Worm (Caenorhabditis elegans) whole organism, late embryonic: ENCODE results near the gene eol-1.
A peak's percentile ranks its signal among the peaks of the same experiment; 100 is the strongest.

ENCODE experiments used
- C08G9.2 ChIP-seq: sonication (generic microtip); optimal IDR thresholded peaks from 2 replicates; lab custom pipeline; 2016; ENCODE audit warnings: mild to moderate bottlenecking, missing genetic modification characterization, moderate library complexity, missing compliant biosample characterization
- K02D7.2 ChIP-seq: sonication (generic microtip); optimal IDR thresholded peaks from 2 replicates; lab custom pipeline; 2017; ENCODE audit warnings: mild to moderate bottlenecking, missing genetic modification characterization, missing compliant biosample characterization
- Y22D7AL.16 ChIP-seq: sonication (generic microtip); optimal IDR thresholded peaks from 2 replicates; lab custom pipeline; 2016; ENCODE audit warnings: missing genetic modification characterization, missing compliant biosample characterization
- ahr-1 ChIP-seq: sonication (generic microtip); optimal IDR thresholded peaks from 2 replicates; lab custom pipeline; 2016; ENCODE audit warnings: missing genetic modification characterization, missing compliant biosample characterization
- ama-1 ChIP-seq: fragments of 150-350 bp; optimal IDR thresholded peaks from 2 replicates; lab custom pipeline; 2014
- ceh-14 ChIP-seq: sonication (generic microtip); optimal IDR thresholded peaks from 2 replicates; lab custom pipeline; 2016; ENCODE audit warnings: missing genotype, missing genetic modification characterization, missing compliant biosample characterization
- ceh-22 ChIP-seq: sonication (generic microtip); optimal IDR thresholded peaks from 2 replicates; lab custom pipeline; 2017; ENCODE audit warnings: missing biosample characterization, missing genetic modification characterization
- ceh-24 ChIP-seq: sonication (generic microtip); optimal IDR thresholded peaks from 2 replicates; lab custom pipeline; 2016; ENCODE audit warnings: mild to moderate bottlenecking, missing genetic modification characterization, missing compliant biosample characterization
- ceh-30 ChIP-seq: fragments of 150-350 bp; optimal IDR thresholded peaks from 2 replicates; lab custom pipeline; 2014; ENCODE audit warnings: missing biosample characterization, missing genetic modification characterization
- ceh-31 ChIP-seq: sonication (generic microtip); optimal IDR thresholded peaks from 2 replicates; lab custom pipeline; 2016; ENCODE audit warnings: missing genetic modification characterization, missing compliant biosample characterization
- ceh-45 ChIP-seq: fragments of 200-800 bp; sonication (Bioruptor generic); IDR thresholded peaks from 2 replicates; pipeline ENCODE4 v1.3.6; 2022; ENCODE audit warnings: missing genetic modification reagents, missing genetic modification characterization, missing compliant biosample characterization
- ceh-48 ChIP-seq: sonication (generic microtip); optimal IDR thresholded peaks from 2 replicates; lab custom pipeline; 2016; ENCODE audit warnings: missing genetic modification characterization, inconsistent platforms, missing compliant biosample characterization
- che-1 ChIP-seq: sonication (generic microtip); optimal IDR thresholded peaks from 2 replicates; lab custom pipeline; 2016; ENCODE audit warnings: mild to moderate bottlenecking, missing genetic modification characterization, missing compliant biosample characterization
- dmd-4 ChIP-seq: sonication (generic microtip); optimal IDR thresholded peaks from 2 replicates; lab custom pipeline; 2016; ENCODE audit warnings: borderline replicate concordance, missing genetic modification characterization, missing compliant biosample characterization
- dve-1 ChIP-seq: sonication (generic microtip); optimal IDR thresholded peaks from 2 replicates; lab custom pipeline; 2017; ENCODE audit warnings: antibody characterized with exemption, mild to moderate bottlenecking, missing genetic modification characterization, missing compliant biosample characterization
- elt-2 ChIP-seq: sonication (generic microtip); optimal IDR thresholded peaks from 2 replicates; lab custom pipeline; 2016; ENCODE audit warnings: missing genetic modification reagents, missing genetic modification characterization, missing compliant biosample characterization
- fkh-10 ChIP-seq: fragments of 150-350 bp; optimal IDR thresholded peaks from 2 replicates; lab custom pipeline; 2014; ENCODE audit warnings: missing biosample characterization, missing genetic modification reagents, missing genetic modification characterization
- fkh-6 ChIP-seq: sonication (generic microtip); optimal IDR thresholded peaks from 2 replicates; lab custom pipeline; 2016; ENCODE audit warnings: missing genetic modification characterization, missing compliant biosample characterization
- gmeb-2 ChIP-seq: sonication (generic microtip); optimal IDR thresholded peaks from 2 replicates; lab custom pipeline; 2016; ENCODE audit warnings: missing genetic modification characterization, inconsistent platforms, missing compliant biosample characterization
- hlh-13 ChIP-seq: fragments of 200-800 bp; sonication (Bioruptor generic); optimal IDR thresholded peaks from 2 replicates; lab custom pipeline; 2018; ENCODE audit warnings: mild to moderate bottlenecking, missing genetic modification characterization, missing compliant biosample characterization
- hlh-6 ChIP-seq: sonication (generic microtip); optimal IDR thresholded peaks from 2 replicates; lab custom pipeline; 2016; ENCODE audit warnings: missing genotype, missing genetic modification characterization, missing compliant biosample characterization
- hlh-8 ChIP-seq: sonication (generic microtip); optimal IDR thresholded peaks from 2 replicates; lab custom pipeline; 2016; ENCODE audit warnings: missing genotype, missing genetic modification characterization, missing compliant biosample characterization
- mec-3 ChIP-seq: sonication (generic microtip); optimal IDR thresholded peaks from 2 replicates; lab custom pipeline; 2016; ENCODE audit warnings: borderline replicate concordance, missing genetic modification characterization, missing compliant biosample characterization
- nfya-1 ChIP-seq: sonication (generic microtip); optimal IDR thresholded peaks from 2 replicates; lab custom pipeline; 2017; ENCODE audit warnings: missing genetic modification characterization, mild to moderate bottlenecking, missing compliant biosample characterization, antibody characterized with exemption, moderate library complexity
- nhr-232 ChIP-seq: sonication (generic microtip); optimal IDR thresholded peaks from 2 replicates; lab custom pipeline; 2016; ENCODE audit warnings: missing genetic modification characterization, missing compliant biosample characterization
- pag-3 ChIP-seq: sonication (generic microtip); optimal IDR thresholded peaks from 2 replicates; lab custom pipeline; 2016; ENCODE audit warnings: missing compliant biosample characterization, missing genetic modification characterization, borderline replicate concordance
- pat-9 ChIP-seq: fragments of 200-800 bp; sonication (Bioruptor generic); optimal IDR thresholded peaks from 2 replicates; lab custom pipeline; 2018; ENCODE audit warnings: mild to moderate bottlenecking, missing genetic modification characterization, moderate library complexity, missing compliant biosample characterization
- pax-1 ChIP-seq: fragments of 150-350 bp; optimal IDR thresholded peaks from 2 replicates; lab custom pipeline; 2014; ENCODE audit warnings: missing biosample characterization, missing genetic modification characterization
- pha-2 ChIP-seq: sonication (generic microtip); optimal IDR thresholded peaks from 2 replicates; lab custom pipeline; 2017; ENCODE audit warnings: mild to moderate bottlenecking, missing genetic modification characterization, missing compliant biosample characterization
- pha-4 ChIP-seq: fragments of 150-350 bp; optimal IDR thresholded peaks from 2 replicates; lab custom pipeline; 2018; ENCODE audit warnings: missing biosample characterization, missing genetic modification reagents, missing genetic modification characterization
- ref-2 ChIP-seq: sonication (generic microtip); optimal IDR thresholded peaks from 2 replicates; lab custom pipeline; 2016; ENCODE audit warnings: missing genetic modification characterization, missing compliant biosample characterization
- sox-2 ChIP-seq: fragments of 200-800 bp; sonication (Bioruptor generic); IDR thresholded peaks from 2 replicates; pipeline ENCODE4 v1.3.6; 2022; ENCODE audit warnings: missing genetic modification reagents, missing genetic modification characterization, missing compliant biosample characterization
- sox-4 ChIP-seq: sonication (generic microtip); optimal IDR thresholded peaks from 2 replicates; lab custom pipeline; 2017; ENCODE audit warnings: mild to moderate bottlenecking, missing genetic modification characterization, inconsistent platforms, missing compliant biosample characterization
- syd-9 ChIP-seq: sonication (generic microtip); optimal IDR thresholded peaks from 2 replicates; lab custom pipeline; 2016; ENCODE audit warnings: mild to moderate bottlenecking, missing genetic modification characterization, moderate library complexity, missing compliant biosample characterization
- unc-3 ChIP-seq, 2 experiments: fragments of 200-800 bp in 1 of 2; sonication (Bioruptor generic) in 1 of 2; sonication (generic microtip) in 1 of 2; conservative IDR thresholded peaks in 1 of 2; optimal IDR thresholded peaks in 1 of 2; 2 replicates each; pipeline versions ENCODE4 v1.3.6 to Lab custom; 2016 to 2022; ENCODE audit warnings: missing compliant biosample characterization in 2 of 2, missing genetic modification characterization in 2 of 2, missing genetic modification reagents in 1 of 2
- unc-42 ChIP-seq: sonication (generic microtip); optimal IDR thresholded peaks from 2 replicates; lab custom pipeline; 2016; ENCODE audit warnings: missing genotype, missing genetic modification characterization, missing compliant biosample characterization
- unc-86 ChIP-seq: sonication (generic microtip); optimal IDR thresholded peaks from 2 replicates; lab custom pipeline; 2016; ENCODE audit warnings: missing genetic modification characterization, missing compliant biosample characterization
- zip-5 ChIP-seq: sonication (generic microtip); optimal IDR thresholded peaks from 2 replicates; lab custom pipeline; 2016; ENCODE audit warnings: missing genetic modification characterization, missing compliant biosample characterization

eol-1 gene

DNA sequence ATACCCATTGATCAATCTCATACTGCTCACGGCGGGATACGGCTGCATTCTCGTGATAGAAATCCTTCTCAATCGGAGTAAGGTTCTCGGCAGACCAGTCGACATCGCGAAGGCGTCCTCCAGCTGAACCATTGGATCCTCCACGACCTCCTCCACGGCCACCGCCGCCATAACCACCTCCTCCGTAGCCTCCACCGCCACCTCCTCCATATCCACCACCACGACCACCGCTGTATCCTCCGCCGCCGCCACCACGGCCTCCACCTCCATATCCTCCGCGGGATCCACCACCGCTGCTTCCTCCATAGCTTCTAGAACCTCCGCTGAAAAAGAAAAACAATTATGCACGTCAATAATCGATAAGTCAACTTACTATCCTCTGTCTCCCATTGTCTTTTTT is 30.7 kb upstream of the eol-1 start:
- TF ChIP-seq che-1 (tag; lab: Kevin White, UChicago) (no peak), ahr-1 (tag; lab: Kevin White, UChicago) (no peak), Y22D7AL.16 (tag; lab: Kevin White, UChicago) (no peak), pag-3 (no peak), zip-5 (tag; lab: Kevin White, UChicago) (no peak), fkh-10 (GFP tag; lab: Kevin White, UChicago) (no peak), pha-4 (tag; lab: Kevin White, UChicago) (no peak), pha-2 (tag; lab: Kevin White, UChicago) (no peak), nhr-232 (tag; lab: Kevin White, UChicago) (no peak), unc-42 (no peak), hlh-8 (tag; lab: Kevin White, UChicago) (no peak)

DNA sequence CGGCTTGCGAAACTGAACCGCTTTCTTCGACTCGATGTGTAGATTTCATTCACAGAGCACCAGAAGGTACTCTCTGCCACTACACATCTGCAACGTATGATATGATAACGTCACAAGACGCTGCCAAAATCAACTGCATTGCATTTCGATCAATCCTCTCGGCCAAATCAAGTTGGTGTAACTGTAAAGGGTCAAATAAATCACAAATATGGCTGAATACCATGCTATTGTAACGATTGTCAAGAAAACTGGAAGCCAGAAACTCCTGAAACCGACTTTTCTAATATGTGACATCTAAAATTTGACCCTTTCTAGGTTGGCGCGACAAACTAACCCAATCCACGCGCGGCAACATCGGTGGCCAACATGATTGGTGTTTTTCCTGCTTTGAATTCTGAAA is 29.3 kb upstream of the eol-1 start:
- TF ChIP-seq unc-3 (GFP tag; conservative IDR thresholded peaks at IDR 0.05; lab: Robert Waterston, UW) (no peak), unc-3 (tag; optimal IDR thresholded peaks at IDR 0.05; lab: Kevin White, UChicago) (no peak)

DNA sequence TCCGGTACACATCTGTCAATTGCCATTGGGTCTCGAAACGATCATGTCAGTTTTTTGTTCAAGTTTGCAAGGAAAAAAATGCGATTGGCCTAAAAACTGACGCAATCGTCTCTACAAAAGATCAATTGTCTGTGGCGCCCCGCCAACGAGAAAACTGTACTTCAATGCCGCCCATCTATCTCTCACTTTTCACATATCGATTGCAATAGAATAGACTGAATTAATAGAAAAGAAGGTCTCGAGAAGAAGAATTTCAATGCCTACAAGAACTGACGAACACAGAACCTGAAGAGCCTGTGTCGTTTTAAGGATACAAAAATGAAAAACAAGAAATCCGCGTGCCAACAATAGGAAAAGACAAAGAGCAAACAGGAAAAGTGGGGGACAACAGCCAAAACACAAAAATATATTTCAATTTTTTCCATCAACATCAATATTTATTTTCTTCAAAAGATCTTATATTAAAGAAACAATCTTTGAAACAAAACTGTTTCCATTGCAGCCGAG is 27.7 kb upstream of the eol-1 start:
- TF ChIP-seq pag-3: no peak
- no peak for TF ChIP-seq ceh-14 (tag; lab: Kevin White, UChicago)
- no peak for TF ChIP-seq ceh-24 (tag; lab: Kevin White, UChicago)
- TF ChIP-seq zip-5 (tag; lab: Kevin White, UChicago): no peak
- TF ChIP-seq fkh-10 (GFP tag; lab: Kevin White, UChicago): no peak
- TF ChIP-seq hlh-8 (tag; lab: Kevin White, UChicago): no peak
- TF ChIP-seq unc-3 (GFP tag; conservative IDR thresholded peaks at IDR 0.05; lab: Robert Waterston, UW): no peak
- no peak for TF ChIP-seq unc-3 (tag; optimal IDR thresholded peaks at IDR 0.05; lab: Kevin White, UChicago)
- no peak for TF ChIP-seq elt-2
- no peak for TF ChIP-seq ceh-22 (tag; lab: Kevin White, UChicago)
- TF ChIP-seq ceh-31: no peak
- no peak for TF ChIP-seq hlh-13 (GFP tag; lab: Kevin White, UChicago)
- TF ChIP-seq nfya-1 (tag; lab: Kevin White, UChicago): no peak
- no peak for TF ChIP-seq unc-86 (tag; lab: Kevin White, UChicago)
- no peak for TF ChIP-seq ama-1 (lab: Kevin White, UChicago)
- TF ChIP-seq hlh-6 (tag; lab: Kevin White, UChicago): no peak
- TF ChIP-seq dmd-4 (tag; lab: Kevin White, UChicago): no peak
- TF ChIP-seq ahr-1 (tag; lab: Kevin White, UChicago): no peak
- no peak for TF ChIP-seq dve-1
- no peak for TF ChIP-seq ceh-48 (tag; lab: Kevin White, UChicago)

DNA sequence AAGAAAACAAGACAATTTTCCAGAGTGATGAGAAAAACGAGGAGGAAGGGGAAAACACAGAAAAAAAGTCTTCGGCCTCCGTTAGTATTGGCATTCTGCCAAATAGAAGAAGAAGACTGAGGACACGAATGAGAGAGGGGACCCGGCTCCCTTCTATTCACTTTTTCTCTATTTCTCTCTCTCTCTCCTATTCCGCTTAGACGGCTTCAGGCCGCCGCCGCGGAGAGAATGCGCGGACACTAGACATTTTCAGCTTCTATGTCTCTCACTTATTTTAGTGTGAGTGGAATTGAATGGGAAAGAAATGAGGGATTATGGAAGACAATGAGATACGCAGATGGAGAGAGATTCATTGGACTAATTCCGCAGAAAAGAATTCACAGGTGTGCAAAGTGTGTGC is 26.1 kb upstream of the eol-1 start:
- TF ChIP-seq sox-2 (GFP tag; lab: Robert Waterston, UW) (no peak), mec-3 (tag; lab: Kevin White, UChicago) (no peak), pat-9 (no peak), ceh-30 (tag; lab: Kevin White, UChicago) (no peak), C08G9.2 (no peak), fkh-6 (tag; lab: Kevin White, UChicago) (no peak), ref-2 (tag; lab: Kevin White, UChicago) (no peak), sox-4 (tag; lab: Kevin White, UChicago) (no peak), ceh-31 (peak; percentile 35), unc-42 (peak; percentile 20), ceh-22 (tag; lab: Kevin White, UChicago) (no peak), zip-5 (tag; lab: Kevin White, UChicago) (no peak), pag-3 (no peak)

DNA sequence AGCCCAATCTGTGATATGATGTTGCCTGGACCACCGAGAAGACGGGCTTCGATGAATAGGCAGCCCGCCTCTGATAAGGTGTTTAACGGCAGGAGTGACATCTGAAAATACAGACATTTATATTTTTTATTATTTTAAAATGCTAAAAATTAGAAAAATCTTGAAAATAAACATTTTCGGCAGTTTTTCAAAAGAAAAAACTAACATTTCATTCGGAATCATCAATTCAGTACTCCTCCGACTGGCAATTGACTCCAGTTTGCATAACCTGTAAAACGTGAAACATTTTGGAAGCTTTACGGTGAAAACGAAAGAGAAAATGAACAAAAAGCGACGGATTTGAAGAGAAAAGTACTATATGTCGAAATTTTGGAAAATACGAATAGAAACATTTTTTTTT is 25.1 kb upstream of the eol-1 start, which contains the start of gene ric-7:
Gene ric-7 (minus strand): TSS at position 101 of the 400 bp plus-strand sequence.
- no peak for TF ChIP-seq syd-9
- TF ChIP-seq ceh-30 (tag; lab: Kevin White, UChicago): no peak
- TF ChIP-seq hlh-13 (GFP tag; lab: Kevin White, UChicago): no peak
- no peak for TF ChIP-seq gmeb-2 (tag; lab: Kevin White, UChicago)
- TF ChIP-seq sox-2 (GFP tag; lab: Robert Waterston, UW): no peak
- no peak for TF ChIP-seq pax-1
- TF ChIP-seq K02D7.2 (tag; lab: Kevin White, UChicago): no peak
- TF ChIP-seq che-1 (tag; lab: Kevin White, UChicago): no peak
- no peak for TF ChIP-seq ceh-45 (GFP tag; lab: Robert Waterston, UW)
